Worm (Caenorhabditis elegans) whole organism, midembryonic: ENCODE measurements around the gene rpap-3.

Source experiments
- T22C8.4 ChIP-seq: fragments of 200-800 bp; sonication (Bioruptor generic); IDR thresholded peaks from 2 replicates; pipeline ENCODE4 v1.3.6; 2022; ENCODE audit warnings: missing genetic modification characterization, missing compliant biosample characterization
- cog-1 ChIP-seq: sonication (generic microtip); optimal IDR thresholded peaks from 2 replicates; lab custom pipeline; 2016; ENCODE audit warnings: missing genetic modification characterization, missing compliant biosample characterization
- flt-1 ChIP-seq: fragments of 200-800 bp; sonication (Bioruptor generic); IDR thresholded peaks from 2 replicates; pipeline ENCODE4 v1.3.6; 2022; ENCODE audit warnings: missing genetic modification characterization, missing compliant biosample characterization
- klf-2 ChIP-seq: fragments of 200-800 bp; sonication (Bioruptor generic); conservative IDR thresholded peaks from 2 replicates; pipeline ENCODE4 v1.3.6; 2022; ENCODE audit warnings: missing genetic modification reagents, missing genetic modification characterization, missing compliant biosample characterization
- med-1 ChIP-seq: sonication (generic microtip); optimal IDR thresholded peaks from 2 replicates; lab custom pipeline; 2017; ENCODE audit warnings: missing genetic modification characterization, mild to moderate bottlenecking, missing compliant biosample characterization, antibody characterized with exemption, missing genetic modification reagents; ENCODE audit not compliant: insufficient read depth
- ref-1 ChIP-seq: fragments of 200-800 bp; sonication (Bioruptor generic); conservative IDR thresholded peaks from 2 replicates; pipeline ENCODE4 v1.3.6; 2022; ENCODE audit warnings: missing genetic modification reagents, missing genetic modification characterization, missing compliant biosample characterization
- tab-1 ChIP-seq: fragments of 200-800 bp; sonication (Bioruptor generic); IDR thresholded peaks from 2 replicates; pipeline ENCODE4 v1.3.6; 2022; ENCODE audit warnings: missing genetic modification characterization, missing compliant biosample characterization
- ztf-23 ChIP-seq: fragments of 200-800 bp; sonication (Bioruptor generic); IDR thresholded peaks from 2 replicates; pipeline ENCODE4 v1.3.6; 2022; ENCODE audit warnings: missing genetic modification reagents, missing genetic modification characterization, missing compliant biosample characterization
- ztf-29 ChIP-seq: fragments of 200-800 bp; sonication (Bioruptor generic); IDR thresholded peaks from 2 replicates; pipeline ENCODE4 v1.3.6; 2022; ENCODE audit warnings: missing genetic modification reagents, missing genetic modification characterization, missing compliant biosample characterization

rpap-3 gene

DNA sequence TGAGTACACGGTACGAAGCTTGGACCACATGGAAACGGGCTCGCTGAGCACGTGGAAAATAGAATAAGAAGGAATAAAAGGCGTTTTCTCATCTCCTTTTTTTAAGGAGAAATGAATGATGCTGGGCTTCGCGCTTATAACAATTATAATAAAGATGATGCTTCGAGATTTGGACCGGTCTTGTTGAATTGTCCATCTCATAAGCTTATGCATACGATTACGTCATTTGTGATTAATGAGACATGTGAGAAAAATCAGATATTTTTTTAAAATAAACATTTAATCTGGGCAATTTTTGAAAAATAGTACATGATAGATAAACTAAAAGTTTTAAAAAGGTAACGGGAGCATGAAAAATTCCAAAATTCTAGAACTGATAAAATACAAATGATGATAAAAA is 21.5 kb downstream of the rpap-3 start, which contains the start of gene C46A5.4:
Gene C46A5.4 (minus strand): TSS at position 101 of the 400 bp plus-strand sequence.
- TF ChIP-seq med-1 (GFP tag; lab: Kevin White, UChicago) (no peak), cog-1 (tag; lab: Kevin White, UChicago) (no peak), ztf-23 (no peak), ztf-29 (no peak), T22C8.4 (GFP tag; lab: Robert Waterston, UW) (no peak), flt-1 (GFP tag; lab: Robert Waterston, UW) (no peak), klf-2 (GFP tag; lab: Robert Waterston, UW) (no peak), tab-1 (GFP tag; lab: Robert Waterston, UW) (no peak), ref-1 (GFP tag; lab: Robert Waterston, UW) (no peak)

DNA sequence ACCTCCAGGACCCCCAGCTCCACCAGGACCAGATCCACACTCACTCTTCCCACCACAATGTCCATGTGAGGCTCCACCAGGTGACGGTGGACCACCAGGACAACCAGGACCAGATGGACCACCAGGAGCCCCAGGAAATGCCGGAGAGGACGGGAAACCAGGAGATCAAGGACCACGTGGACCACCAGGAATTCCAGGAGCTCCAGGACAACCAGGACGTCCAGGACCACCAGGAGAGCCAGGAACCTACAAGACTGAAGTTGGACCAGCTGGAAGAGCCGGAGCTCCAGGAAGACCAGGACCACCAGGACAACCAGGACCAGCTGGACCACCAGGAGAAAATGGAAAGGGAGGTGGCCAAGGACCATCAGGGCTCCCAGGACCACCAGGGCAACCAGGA is 24.7 kb downstream of the rpap-3 start:
- TF ChIP-seq T22C8.4 (GFP tag; lab: Robert Waterston, UW), result no peak
- TF ChIP-seq ztf-29, result no peak
- TF ChIP-seq tab-1 (GFP tag; lab: Robert Waterston, UW), result no peak
- TF ChIP-seq ref-1 (GFP tag; lab: Robert Waterston, UW), result no peak
- TF ChIP-seq cog-1 (tag; lab: Kevin White, UChicago), result no peak
- TF ChIP-seq med-1 (GFP tag; lab: Kevin White, UChicago), result no peak
- no peak for TF ChIP-seq klf-2 (GFP tag; lab: Robert Waterston, UW)
- no peak for TF ChIP-seq flt-1 (GFP tag; lab: Robert Waterston, UW)
- no peak for TF ChIP-seq ztf-23

DNA sequence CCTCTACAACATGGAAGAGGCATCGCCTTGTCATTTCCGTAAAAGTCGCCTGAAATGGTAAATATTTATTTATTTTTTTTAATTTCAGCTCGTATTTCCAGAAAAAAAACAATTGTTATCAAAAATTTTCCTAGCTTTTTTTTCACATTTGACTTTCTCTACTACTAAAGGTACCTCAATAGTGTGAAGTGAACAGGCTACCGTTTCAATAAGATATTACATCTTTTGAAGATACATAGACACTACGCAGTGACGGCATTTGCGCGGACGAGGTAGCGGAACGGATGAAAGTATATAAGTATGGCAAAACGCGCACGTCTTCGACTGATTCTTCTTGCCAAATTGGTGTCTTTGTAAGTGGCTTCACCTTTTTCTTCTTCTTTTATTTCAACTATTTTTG is 25.7 kb downstream of the rpap-3 start, which contains the start of gene col-14:
Gene col-14 (plus strand): TSS at position 301 of the 400 bp plus-strand sequence.
- TF ChIP-seq med-1 (GFP tag; lab: Kevin White, UChicago) (no peak), ztf-23 (no peak), T22C8.4 (GFP tag; lab: Robert Waterston, UW) (no peak), flt-1 (GFP tag; lab: Robert Waterston, UW) (no peak), klf-2 (GFP tag; lab: Robert Waterston, UW) (no peak), ref-1 (GFP tag; lab: Robert Waterston, UW) (no peak), ztf-29 (no peak), cog-1 (tag; lab: Kevin White, UChicago) (no peak), tab-1 (GFP tag; lab: Robert Waterston, UW) (no peak)

DNA sequence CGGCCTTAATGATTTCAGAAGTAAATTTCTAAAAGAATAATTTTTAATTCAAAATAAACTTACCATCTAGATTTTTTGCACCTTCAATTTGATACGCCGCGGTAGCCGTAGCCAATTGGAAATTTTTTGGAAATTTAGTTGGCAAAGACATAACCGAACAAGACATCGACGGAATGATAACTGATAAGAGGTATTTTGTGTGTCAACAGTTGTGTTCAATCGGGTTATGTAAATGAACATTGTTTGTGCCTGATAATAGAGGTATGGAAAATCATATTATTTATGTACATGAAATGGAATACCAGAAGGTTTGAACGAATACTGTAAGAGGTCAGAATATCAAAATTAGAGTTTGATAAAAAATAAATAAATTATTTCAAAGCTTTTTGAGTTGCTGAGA is 30.9 kb downstream of the rpap-3 start, which contains the start of gene klo-1:
Gene klo-1 (minus strand): TSS at position 388 of the 400 bp plus-strand sequence.
- no peak for TF ChIP-seq T22C8.4 (GFP tag; lab: Robert Waterston, UW)
- no peak for TF ChIP-seq ref-1 (GFP tag; lab: Robert Waterston, UW)
- no peak for TF ChIP-seq cog-1 (tag; lab: Kevin White, UChicago)
- no peak for TF ChIP-seq med-1 (GFP tag; lab: Kevin White, UChicago)
- no peak for TF ChIP-seq ztf-29
- TF ChIP-seq ztf-23, result no peak
- no peak for TF ChIP-seq tab-1 (GFP tag; lab: Robert Waterston, UW)
- TF ChIP-seq klf-2 (GFP tag; lab: Robert Waterston, UW), result no peak
- no peak for TF ChIP-seq flt-1 (GFP tag; lab: Robert Waterston, UW)

DNA sequence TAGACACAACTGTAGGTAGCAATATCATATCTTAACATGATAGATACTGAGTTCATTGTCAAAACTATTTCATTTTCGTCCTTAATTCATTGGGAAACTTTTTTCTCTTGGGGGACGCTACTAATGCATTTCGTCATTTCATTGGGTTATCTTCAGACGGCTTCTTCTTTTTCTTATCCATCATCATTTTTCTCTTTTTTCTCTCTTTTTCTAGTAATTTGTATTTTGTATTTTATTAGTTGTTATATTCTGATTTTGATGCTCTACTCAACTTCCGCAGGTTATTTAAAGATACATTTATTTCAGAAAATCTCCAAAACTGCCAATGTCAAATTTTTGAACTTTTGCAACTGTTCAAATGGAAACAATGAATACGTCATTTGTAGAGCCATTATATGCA is 35.2 kb downstream of the rpap-3 start, which contains the start of gene npr-35:
Gene npr-35 (plus strand): TSS at position 301 of the 400 bp plus-strand sequence.
- TF ChIP-seq flt-1 (GFP tag; lab: Robert Waterston, UW) (no peak), ref-1 (GFP tag; lab: Robert Waterston, UW) (no peak), med-1 (GFP tag; lab: Kevin White, UChicago) (no peak), ztf-29 (no peak), klf-2 (GFP tag; lab: Robert Waterston, UW) (no peak), cog-1 (tag; lab: Kevin White, UChicago) (no peak), T22C8.4 (GFP tag; lab: Robert Waterston, UW) (no peak), ztf-23 (no peak), tab-1 (GFP tag; lab: Robert Waterston, UW) (no peak)

DNA sequence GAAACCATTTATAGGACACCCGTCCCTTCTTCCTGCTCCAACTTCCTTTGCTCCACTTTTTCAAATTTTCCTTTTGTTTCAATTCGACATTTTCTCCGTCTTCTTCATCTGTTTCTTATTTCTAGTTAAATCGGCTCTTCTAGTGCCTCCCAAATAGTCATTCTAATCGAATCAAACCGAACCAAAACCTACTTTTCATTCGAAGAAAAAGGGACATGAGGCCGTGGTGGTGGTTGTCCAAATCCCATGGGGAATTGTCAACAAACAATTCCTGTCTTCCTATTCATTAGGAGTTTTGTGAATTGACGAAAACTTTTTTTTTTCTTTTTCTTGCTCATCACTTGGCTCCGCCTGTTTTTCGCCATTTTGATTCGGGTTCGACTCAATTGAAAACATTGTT is 42.1 kb downstream of the rpap-3 start:
- TF ChIP-seq med-1 (GFP tag; lab: Kevin White, UChicago) (no peak), ztf-29 (no peak), tab-1 (GFP tag; lab: Robert Waterston, UW) (no peak), klf-2 (GFP tag; lab: Robert Waterston, UW) (no peak), T22C8.4 (GFP tag; lab: Robert Waterston, UW) (no peak), flt-1 (GFP tag; lab: Robert Waterston, UW) (no peak), ztf-23 (no peak), cog-1 (tag; lab: Kevin White, UChicago) (no peak), ref-1 (GFP tag; lab: Robert Waterston, UW) (no peak)

DNA sequence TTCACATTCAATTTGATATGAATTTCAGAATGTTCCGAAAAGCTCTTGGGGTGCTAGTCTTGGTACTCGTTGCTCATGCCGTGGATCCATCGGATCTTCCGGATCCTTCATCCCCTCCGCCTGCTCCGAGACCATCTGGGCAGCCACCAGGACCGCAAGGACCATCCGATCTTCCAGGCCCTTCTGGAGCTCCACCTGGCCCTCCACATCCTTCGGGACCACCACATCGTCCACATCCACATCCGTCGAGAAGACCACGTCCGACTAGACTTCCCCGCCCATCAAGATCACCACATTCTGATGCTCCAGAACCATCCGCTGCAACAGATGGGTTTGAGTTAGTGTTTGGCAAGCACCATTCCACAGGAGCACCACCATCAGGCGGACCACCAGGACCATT is 44.1 kb downstream of the rpap-3 start, which contains the start of gene clx-1:
Gene clx-1 (plus strand): TSS at position 30 of the 400 bp plus-strand sequence.
- TF ChIP-seq ztf-23, result no peak
- no peak for TF ChIP-seq klf-2 (GFP tag; lab: Robert Waterston, UW)
- TF ChIP-seq ztf-29, result no peak
- no peak for TF ChIP-seq tab-1 (GFP tag; lab: Robert Waterston, UW)
- TF ChIP-seq cog-1 (tag; lab: Kevin White, UChicago), result no peak
- no peak for TF ChIP-seq T22C8.4 (GFP tag; lab: Robert Waterston, UW)
- TF ChIP-seq med-1 (GFP tag; lab: Kevin White, UChicago), result no peak
- no peak for TF ChIP-seq ref-1 (GFP tag; lab: Robert Waterston, UW)
- no peak for TF ChIP-seq flt-1 (GFP tag; lab: Robert Waterston, UW)

DNA sequence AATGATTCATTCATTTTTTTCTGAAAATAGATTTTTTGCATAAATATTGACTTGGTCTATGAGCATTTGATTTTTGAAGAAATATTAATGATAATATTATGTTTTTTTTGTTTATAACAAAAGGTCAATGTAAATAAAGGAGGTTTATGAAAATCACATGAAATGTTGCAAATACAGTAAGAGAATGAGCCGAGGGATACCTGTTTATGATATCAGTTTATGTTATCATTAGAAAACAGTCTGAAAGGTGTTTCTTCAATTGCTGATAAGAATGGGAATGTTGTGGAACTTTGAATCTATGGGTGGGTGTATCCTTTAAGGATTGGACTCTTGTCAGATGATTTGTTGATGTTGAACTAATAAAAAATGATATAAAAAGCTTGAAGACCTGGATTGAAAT is 44.6 kb downstream of the rpap-3 start:
- TF ChIP-seq T22C8.4 (GFP tag; lab: Robert Waterston, UW) (no peak), ref-1 (GFP tag; lab: Robert Waterston, UW) (no peak), tab-1 (GFP tag; lab: Robert Waterston, UW) (no peak), flt-1 (GFP tag; lab: Robert Waterston, UW) (no peak), klf-2 (GFP tag; lab: Robert Waterston, UW) (no peak), ztf-29 (no peak), ztf-23 (no peak), cog-1 (tag; lab: Kevin White, UChicago) (no peak), med-1 (GFP tag; lab: Kevin White, UChicago) (no peak)

DNA sequence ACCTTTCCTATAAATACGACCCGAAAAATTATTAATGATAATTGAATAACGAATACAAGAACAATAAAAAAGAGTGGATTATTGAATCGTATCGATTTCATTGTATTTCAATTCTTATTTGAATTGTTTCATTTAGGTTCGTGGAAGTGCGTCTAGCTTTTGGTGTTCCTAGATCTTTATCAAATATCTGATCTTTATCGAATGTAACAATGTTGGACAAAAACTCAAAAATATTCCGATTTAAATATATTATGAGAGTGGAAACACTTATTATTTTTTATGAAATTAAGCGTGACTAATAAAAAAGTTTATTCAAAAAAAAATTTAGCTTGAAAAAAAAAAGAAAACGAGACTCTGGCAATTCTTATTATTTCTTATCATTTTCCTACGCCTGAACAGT is 46.8 kb downstream of the rpap-3 start, which contains the start of the genes C50F7.9 and C50F7.3:
Gene C50F7.9 (minus strand): TSS at position 101 of the 400 bp plus-strand sequence.
Gene C50F7.3 (plus strand): TSS at position 370 of the 400 bp plus-strand sequence.
- TF ChIP-seq klf-2 (GFP tag; lab: Robert Waterston, UW), result no peak
- TF ChIP-seq ztf-23, result no peak
- TF ChIP-seq ref-1 (GFP tag; lab: Robert Waterston, UW), result no peak
- no peak for TF ChIP-seq cog-1 (tag; lab: Kevin White, UChicago)
- TF ChIP-seq T22C8.4 (GFP tag; lab: Robert Waterston, UW), result no peak
- no peak for TF ChIP-seq flt-1 (GFP tag; lab: Robert Waterston, UW)
- TF ChIP-seq med-1 (GFP tag; lab: Kevin White, UChicago), result no peak
- no peak for TF ChIP-seq ztf-29
- TF ChIP-seq tab-1 (GFP tag; lab: Robert Waterston, UW), result no peak
